Fruit fly (Drosophila melanogaster) whole organism, prepupa: ENCODE data around the gene CG12661.
A peak's percentile ranks its signal among the peaks of the same experiment; 100 is the strongest.

ENCODE experiments used
- Blimp-1 ChIP-seq: fragments of 200-800 bp; sonication (Bioruptor generic); optimal IDR thresholded peaks from 3 replicates; lab custom pipeline; 2017; ENCODE audit warnings: missing biosample characterization, missing genetic modification characterization, mild to moderate bottlenecking, moderate library complexity, missing genetic modification reagents
- CG10631 ChIP-seq: fragments of 200-800 bp; sonication (Bioruptor generic); optimal IDR thresholded peaks from 2 replicates; lab custom pipeline; 2016; ENCODE audit warnings: missing biosample characterization, missing genetic modification characterization
- CG10669 ChIP-seq: fragments of 200-800 bp; sonication (Bioruptor generic); optimal IDR thresholded peaks from 3 replicates; lab custom pipeline; 2018; ENCODE audit warnings: missing biosample characterization, mild to moderate bottlenecking, missing genetic modification characterization, moderate library complexity
- CG11294 ChIP-seq: fragments of 200-800 bp; sonication (Bioruptor generic); IDR thresholded peaks from 2 replicates; pipeline ENCODE4 v1.3.6; 2022; ENCODE audit warnings: missing biosample characterization, missing genetic modification characterization
- CG11762 ChIP-seq: fragments of 200-800 bp; sonication (Bioruptor generic); optimal IDR thresholded peaks from 3 replicates; lab custom pipeline; 2016; ENCODE audit warnings: missing biosample characterization, missing genetic modification characterization; ENCODE audit not compliant: insufficient read depth
- CG15336 ChIP-seq: fragments of 200-800 bp; sonication (Bioruptor generic); IDR thresholded peaks from 2 replicates; pipeline ENCODE4 v1.3.6; 2022; ENCODE audit warnings: missing biosample characterization, missing genetic modification characterization
- CG1621 ChIP-seq: fragments of 200-800 bp; sonication (Bioruptor generic); optimal IDR thresholded peaks from 3 replicates; lab custom pipeline; 2018; ENCODE audit warnings: missing biosample characterization, mild to moderate bottlenecking, missing genetic modification characterization
- CG16779 ChIP-seq: fragments of 200-800 bp; sonication (Bioruptor generic); optimal IDR thresholded peaks from 3 replicates; lab custom pipeline; 2017; ENCODE audit warnings: missing biosample characterization, mild to moderate bottlenecking, missing genetic modification characterization
- CG3032 ChIP-seq: fragments of 200-800 bp; optimal IDR thresholded peaks from 2 replicates; lab custom pipeline; 2019; ENCODE audit warnings: missing biosample characterization, mild to moderate bottlenecking, missing genetic modification characterization, moderate library complexity
- CG31627 ChIP-seq: fragments of 200-800 bp; sonication (Bioruptor generic); optimal IDR thresholded peaks from 3 replicates; lab custom pipeline; 2016; ENCODE audit warnings: missing biosample characterization, missing genetic modification characterization
- CG32006 ChIP-seq: fragments of 200-800 bp; sonication (Bioruptor generic); optimal IDR thresholded peaks from 3 replicates; lab custom pipeline; 2017; ENCODE audit warnings: missing biosample characterization, mild to moderate bottlenecking, missing genetic modification characterization
- CG34406 ChIP-seq: fragments of 200-800 bp; sonication (Bioruptor generic); optimal IDR thresholded peaks from 3 replicates; lab custom pipeline; 2016; ENCODE audit warnings: missing biosample characterization, missing genetic modification characterization
- CG3919 ChIP-seq: fragments of 200-800 bp; sonication (Bioruptor generic); optimal IDR thresholded peaks from 3 replicates; lab custom pipeline; 2016; ENCODE audit warnings: missing biosample characterization, missing genetic modification characterization
- CG4318 ChIP-seq: fragments of 200-800 bp; sonication (Bioruptor generic); optimal IDR thresholded peaks from 3 replicates; lab custom pipeline; 2017; ENCODE audit warnings: missing biosample characterization, mild to moderate bottlenecking, missing genetic modification characterization
- CG6276 ChIP-seq: fragments of 200-800 bp; sonication (Bioruptor generic); optimal IDR thresholded peaks from 2 replicates; lab custom pipeline; 2017; ENCODE audit warnings: missing biosample characterization, mild to moderate bottlenecking, missing genetic modification characterization
- CG6792 ChIP-seq: fragments of 200-800 bp; sonication (Bioruptor generic); optimal IDR thresholded peaks from 3 replicates; lab custom pipeline; 2016; ENCODE audit warnings: missing biosample characterization, missing genetic modification characterization
- CG6854 ChIP-seq: fragments of 200-800 bp; sonication (Bioruptor generic); optimal IDR thresholded peaks from 2 replicates; lab custom pipeline; 2017; ENCODE audit warnings: missing biosample characterization, mild to moderate bottlenecking, missing genetic modification characterization
- CG7368 ChIP-seq: fragments of 200-800 bp; sonication (Bioruptor generic); optimal IDR thresholded peaks from 3 replicates; lab custom pipeline; 2016; ENCODE audit warnings: missing biosample characterization, missing genetic modification characterization
- CG8119 ChIP-seq: fragments of 200-800 bp; sonication (Bioruptor generic); IDR thresholded peaks from 3 replicates; pipeline ENCODE4 v1.3.6; 2022; ENCODE audit warnings: missing biosample characterization, missing genetic modification characterization
- CG8319 ChIP-seq: fragments of 200-800 bp; sonication (Bioruptor generic); optimal IDR thresholded peaks from 3 replicates; lab custom pipeline; 2016; ENCODE audit warnings: missing biosample characterization, missing genetic modification characterization
- CG8632 ChIP-seq: fragments of 200-800 bp; sonication (Bioruptor generic); optimal IDR thresholded peaks from 3 replicates; lab custom pipeline; 2016; ENCODE audit warnings: missing biosample characterization, missing genetic modification characterization
- CG9139 ChIP-seq: fragments of 200-800 bp; sonication (Bioruptor generic); optimal IDR thresholded peaks from 3 replicates; lab custom pipeline; 2017; ENCODE audit warnings: missing biosample characterization, mild to moderate bottlenecking, missing genetic modification characterization
- Eip75B ChIP-seq: fragments of 200-800 bp; sonication (Bioruptor generic); optimal IDR thresholded peaks from 3 replicates; lab custom pipeline; 2016; ENCODE audit warnings: missing biosample characterization, missing genetic modification characterization
- Eip78C ChIP-seq: fragments of 200-800 bp; sonication (Bioruptor generic); peaks from one replicate; lab custom pipeline; 2016; ENCODE audit warnings: missing biosample characterization, missing genetic modification characterization
- Eip93F ChIP-seq: fragments of 200-800 bp; sonication (Bioruptor generic); optimal IDR thresholded peaks from 2 replicates; lab custom pipeline; 2016; ENCODE audit warnings: missing biosample characterization, mild to moderate bottlenecking, missing genetic modification characterization
- Ets21C ChIP-seq: fragments of 200-800 bp; sonication (Bioruptor generic); optimal IDR thresholded peaks from 3 replicates; lab custom pipeline; 2016; ENCODE audit warnings: missing biosample characterization, missing genetic modification characterization
- Ets96B ChIP-seq: fragments of 200-800 bp; optimal IDR thresholded peaks from 2 replicates; lab custom pipeline; 2019; ENCODE audit warnings: missing biosample characterization, mild to moderate bottlenecking, missing genetic modification characterization, moderate library complexity
- Gug ChIP-seq: fragments of 200-800 bp; sonication (Bioruptor generic); IDR thresholded peaks from 2 replicates; pipeline ENCODE4 v1.3.6; 2022; ENCODE audit warnings: missing biosample characterization, missing genetic modification characterization
- Hr38 ChIP-seq: sonication (Bioruptor generic); optimal IDR thresholded peaks from 2 replicates; lab custom pipeline; 2016; ENCODE audit warnings: missing biosample characterization, missing genetic modification characterization
- Hr39 ChIP-seq: fragments of 200-800 bp; sonication (Bioruptor generic); optimal IDR thresholded peaks from 2 replicates; lab custom pipeline; 2016; ENCODE audit warnings: missing biosample characterization, missing genetic modification characterization
- Hr4 ChIP-seq: fragments of 200-800 bp; sonication (Bioruptor generic); optimal IDR thresholded peaks from 3 replicates; lab custom pipeline; 2016; ENCODE audit warnings: missing biosample characterization, missing genetic modification characterization
- Lpt ChIP-seq: fragments of 200-800 bp; sonication (Bioruptor generic); optimal IDR thresholded peaks from 3 replicates; lab custom pipeline; 2016; ENCODE audit warnings: missing biosample characterization, missing genetic modification characterization
- Met ChIP-seq: fragments of 200-800 bp; sonication (Bioruptor generic); optimal IDR thresholded peaks from 3 replicates; lab custom pipeline; 2016; ENCODE audit warnings: missing biosample characterization, missing genetic modification characterization
- OdsH ChIP-seq: fragments of 200-800 bp; sonication (Bioruptor generic); optimal IDR thresholded peaks from 3 replicates; lab custom pipeline; 2016; ENCODE audit warnings: missing biosample characterization, missing genetic modification characterization
- Smox ChIP-seq: fragments of 200-800 bp; sonication (Bioruptor generic); optimal IDR thresholded peaks from 3 replicates; lab custom pipeline; 2016; ENCODE audit warnings: missing biosample characterization, missing genetic modification characterization
- Sox102F ChIP-seq: fragments of 200-800 bp; sonication (Bioruptor generic); optimal IDR thresholded peaks from 2 replicates; lab custom pipeline; 2016; ENCODE audit warnings: missing biosample characterization, mild to moderate bottlenecking, missing genetic modification characterization
- Sox14 ChIP-seq: fragments of 200-800 bp; sonication (Bioruptor generic); optimal IDR thresholded peaks from 3 replicates; lab custom pipeline; 2016; ENCODE audit warnings: missing biosample characterization, missing genetic modification characterization
- achi ChIP-seq: fragments of 200-800 bp; sonication (Bioruptor generic); optimal IDR thresholded peaks from 3 replicates; lab custom pipeline; 2016; ENCODE audit warnings: missing biosample characterization, missing genetic modification characterization
- cyc ChIP-seq: fragments of 200-800 bp; sonication (Bioruptor generic); optimal IDR thresholded peaks from 3 replicates; lab custom pipeline; 2016; ENCODE audit warnings: missing biosample characterization, missing genetic modification characterization
- dac ChIP-seq: fragments of 200-800 bp; sonication (Bioruptor generic); optimal IDR thresholded peaks from 2 replicates; lab custom pipeline; 2017; ENCODE audit warnings: missing biosample characterization, mild to moderate bottlenecking, missing genetic modification characterization
- eg ChIP-seq: fragments of 200-800 bp; sonication (Bioruptor generic); IDR thresholded peaks from 3 replicates; pipeline ENCODE4 v1.3.6; 2022; ENCODE audit warnings: missing biosample characterization, missing genetic modification characterization
- fd59A ChIP-seq: fragments of 200-800 bp; sonication (Bioruptor generic); optimal IDR thresholded peaks from 2 replicates; lab custom pipeline; 2017; ENCODE audit warnings: missing biosample characterization, mild to moderate bottlenecking, missing genetic modification characterization, missing genetic modification reagents
- fd85E ChIP-seq: fragments of 200-800 bp; sonication (Bioruptor generic); optimal IDR thresholded peaks from 3 replicates; lab custom pipeline; 2016; ENCODE audit warnings: missing biosample characterization, missing genetic modification characterization
- fkh ChIP-seq: fragments of 200-800 bp; sonication (Bioruptor generic); optimal IDR thresholded peaks from 3 replicates; lab custom pipeline; 2017; ENCODE audit warnings: missing biosample characterization, mild to moderate bottlenecking, missing genetic modification characterization, moderate library complexity
- lz ChIP-seq: fragments of 200-800 bp; sonication (Bioruptor generic); optimal IDR thresholded peaks from 3 replicates; lab custom pipeline; 2016; ENCODE audit warnings: missing biosample characterization, missing genetic modification characterization
- net ChIP-seq: fragments of 200-800 bp; sonication (Bioruptor generic); optimal IDR thresholded peaks from 3 replicates; lab custom pipeline; 2016; ENCODE audit warnings: missing biosample characterization, missing genetic modification characterization
- pdm3 ChIP-seq: fragments of 200-800 bp; sonication (Bioruptor generic); optimal IDR thresholded peaks from 3 replicates; lab custom pipeline; 2016; ENCODE audit warnings: missing biosample characterization, missing genetic modification characterization
- salr ChIP-seq, 2 experiments: fragments of 200-800 bp; sonication (Bioruptor generic); optimal IDR thresholded peaks; 3 replicates each; lab custom pipeline; 2016 to 2018; ENCODE audit warnings: missing biosample characterization in 2 of 2, missing genetic modification characterization in 2 of 2, mild to moderate bottlenecking in 1 of 2
- svp ChIP-seq: fragments of 200-800 bp; sonication (Bioruptor generic); peaks from one replicate; lab custom pipeline; 2016; ENCODE audit warnings: missing biosample characterization, missing genetic modification characterization
- vri ChIP-seq: fragments of 200-800 bp; sonication (Bioruptor generic); optimal IDR thresholded peaks from 3 replicates; lab custom pipeline; 2016; ENCODE audit warnings: missing biosample characterization, mild to moderate bottlenecking, missing genetic modification characterization

Gene CG12661

dm6 chrX:8881729-8882128, 41.8 kb downstream of the CG12661 start:
- TF ChIP-seq vri (GFP tag; lab: Kevin White, UChicago) (peak; percentile 78), Blimp-1 (no peak)

- TF ChIP-seq Met, result peak; percentile 14
- peak; percentile 90 for TF ChIP-seq eg (GFP tag; lab: Robert Waterston, UW)
- peak; percentile 4 for TF ChIP-seq lz (GFP tag; lab: Kevin White, UChicago)
- peak; percentile 8 for TF ChIP-seq vri (GFP tag; lab: Kevin White, UChicago)
- peak; percentile 40 for TF ChIP-seq CG7368
- TF ChIP-seq Lpt (GFP tag; lab: Kevin White, UChicago), result peak; percentile 63
- peak; percentile 75 for TF ChIP-seq CG6276 (GFP tag; lab: Kevin White, UChicago)
- TF ChIP-seq Smox (GFP tag; lab: Kevin White, UChicago), result no peak
- TF ChIP-seq Hr38 (GFP tag; lab: Kevin White, UChicago), result no peak
- peak; percentile 43 for TF ChIP-seq fkh (GFP tag; lab: Kevin White, UChicago)
- peak; percentile 38 for TF ChIP-seq CG10669 (GFP tag; lab: Kevin White, UChicago)
- peak; percentile 33 for TF ChIP-seq CG6792
- TF ChIP-seq fd85E, result no peak
- TF ChIP-seq achi (GFP tag; lab: Kevin White, UChicago), result peak; percentile 60
- TF ChIP-seq net (GFP tag; lab: Kevin White, UChicago), result peak; percentile 57
- peak; percentile 8 for TF ChIP-seq Sox102F (GFP tag; lab: Kevin White, UChicago)
- peak; percentile 60 for TF ChIP-seq OdsH (GFP tag; lab: Kevin White, UChicago)
- no peak for TF ChIP-seq svp (GFP tag; lab: Kevin White, UChicago)
- TF ChIP-seq CG3032 (tag; lab: Kevin White, UChicago), result peak; percentile 30
- no peak for TF ChIP-seq CG16779 (tag; lab: Kevin White, UChicago)
- peak; percentile 2 for TF ChIP-seq Hr39 (GFP tag; lab: Kevin White, UChicago)
- no peak for TF ChIP-seq Blimp-1
- TF ChIP-seq CG34406 (GFP tag; lab: Kevin White, UChicago), result peak; percentile 45
- peak; percentile 80 for TF ChIP-seq CG32006 (GFP tag; lab: Kevin White, UChicago)
- TF ChIP-seq CG31627, result no peak
- TF ChIP-seq cyc (GFP tag; lab: Kevin White, UChicago), result no peak
- peak; percentile 0 for TF ChIP-seq Eip75B (GFP tag; lab: Kevin White, UChicago)
- no peak for TF ChIP-seq CG9139
- TF ChIP-seq Sox14 (GFP tag; lab: Kevin White, UChicago), result peak; percentile 11
- no peak for TF ChIP-seq dac (GFP tag; lab: Kevin White, UChicago)
- TF ChIP-seq CG15336 (GFP tag; lab: Robert Waterston, UW), result peak; percentile 88
- TF ChIP-seq CG11762 (GFP tag; lab: Kevin White, UChicago), result no peak
- peak; percentile 70 for TF ChIP-seq Gug
- no peak for TF ChIP-seq fd59A (GFP tag; lab: Kevin White, UChicago)
- TF ChIP-seq CG1621 (tag; lab: Kevin White, UChicago), result no peak
- TF ChIP-seq CG4318 (GFP tag; lab: Kevin White, UChicago), result peak; percentile 55
- TF ChIP-seq CG3919, result peak; percentile 58
- TF ChIP-seq Hr4 (GFP tag; lab: Kevin White, UChicago), result peak; percentile 48
- TF ChIP-seq CG6854 (GFP tag; lab: Kevin White, UChicago), result no peak
- TF ChIP-seq Eip93F, result no peak
- TF ChIP-seq Ets96B (tag; lab: Kevin White, UChicago), result peak; percentile 53
- no peak for TF ChIP-seq Ets21C (GFP tag; lab: Kevin White, UChicago)
- TF ChIP-seq pdm3, result peak; percentile 47
- TF ChIP-seq CG8632 (GFP tag; lab: Kevin White, UChicago), result peak; percentile 37
- peak; percentile 86 for TF ChIP-seq CG8119 (GFP tag; lab: Robert Waterston, UW)
- peak in 1 of 2 experiments; percentile 34 for TF ChIP-seq salr (GFP tag; optimal IDR thresholded peaks at IDR 0.05; lab: Kevin White, UChicago)
- TF ChIP-seq CG8319 (GFP tag; lab: Kevin White, UChicago), result no peak
- TF ChIP-seq CG10631 (GFP tag; lab: Kevin White, UChicago), result peak; percentile 47
- TF ChIP-seq Eip78C, result peak; percentile 82
- TF ChIP-seq CG11294 (GFP tag; lab: Robert Waterston, UW), result peak; percentile 66
Measured at dm6 chrX:8878967-8879554, 44.4 kb downstream of the CG12661 start.
